Worm (Caenorhabditis elegans) whole organism, late embryonic: ENCODE measurements around the gene F47C12.6.

Source experiments
- C38D4.7 ChIP-seq: fragments of 200-800 bp; sonication (Bioruptor generic); optimal IDR thresholded peaks from 2 replicates; lab custom pipeline; 2018; ENCODE audit warnings: mild to moderate bottlenecking, missing genetic modification characterization, moderate library complexity, missing compliant biosample characterization
- K09A11.1 ChIP-seq: sonication (generic microtip); optimal IDR thresholded peaks from 2 replicates; lab custom pipeline; 2017; ENCODE audit warnings: antibody characterized with exemption, mild to moderate bottlenecking, missing genetic modification characterization, missing compliant biosample characterization; ENCODE audit not compliant: insufficient read depth
- Y22D7AL.16 ChIP-seq: sonication (generic microtip); optimal IDR thresholded peaks from 2 replicates; lab custom pipeline; 2016; ENCODE audit warnings: missing genetic modification characterization, missing compliant biosample characterization
- ceh-19 ChIP-seq: fragments of 200-800 bp; sonication (Bioruptor generic); optimal IDR thresholded peaks from 2 replicates; lab custom pipeline; 2018; ENCODE audit warnings: mild to moderate bottlenecking, missing genetic modification characterization, missing compliant biosample characterization
- ceh-2 ChIP-seq: sonication (generic microtip); optimal IDR thresholded peaks from 2 replicates; lab custom pipeline; 2016; ENCODE audit warnings: missing genotype, missing genetic modification characterization, missing compliant biosample characterization
- ceh-22 ChIP-seq: sonication (generic microtip); optimal IDR thresholded peaks from 2 replicates; lab custom pipeline; 2017; ENCODE audit warnings: missing biosample characterization, missing genetic modification characterization
- ceh-24 ChIP-seq: sonication (generic microtip); optimal IDR thresholded peaks from 2 replicates; lab custom pipeline; 2016; ENCODE audit warnings: mild to moderate bottlenecking, missing genetic modification characterization, missing compliant biosample characterization
- ceh-34 ChIP-seq: sonication (generic microtip); optimal IDR thresholded peaks from 2 replicates; lab custom pipeline; 2016; ENCODE audit warnings: mild to moderate bottlenecking, missing genetic modification characterization, missing compliant biosample characterization
- ceh-45 ChIP-seq: fragments of 200-800 bp; sonication (Bioruptor generic); IDR thresholded peaks from 2 replicates; pipeline ENCODE4 v1.3.6; 2022; ENCODE audit warnings: missing genetic modification reagents, missing genetic modification characterization, missing compliant biosample characterization
- elt-2 ChIP-seq: sonication (generic microtip); optimal IDR thresholded peaks from 2 replicates; lab custom pipeline; 2016; ENCODE audit warnings: missing genetic modification reagents, missing genetic modification characterization, missing compliant biosample characterization
- elt-4 ChIP-seq: sonication (generic microtip); optimal IDR thresholded peaks from 2 replicates; lab custom pipeline; 2016; ENCODE audit warnings: missing genetic modification characterization, missing compliant biosample characterization
- eyg-1 ChIP-seq: sonication (generic microtip); optimal IDR thresholded peaks from 2 replicates; lab custom pipeline; 2016; ENCODE audit warnings: missing genotype, missing genetic modification characterization, missing compliant biosample characterization
- fax-1 ChIP-seq: sonication (generic microtip); optimal IDR thresholded peaks from 2 replicates; lab custom pipeline; 2016; ENCODE audit warnings: missing genotype, missing genetic modification characterization, missing compliant biosample characterization
- fkh-10 ChIP-seq: fragments of 150-350 bp; optimal IDR thresholded peaks from 2 replicates; lab custom pipeline; 2014; ENCODE audit warnings: missing biosample characterization, missing genetic modification reagents, missing genetic modification characterization
- fkh-6 ChIP-seq: sonication (generic microtip); optimal IDR thresholded peaks from 2 replicates; lab custom pipeline; 2016; ENCODE audit warnings: missing genetic modification characterization, missing compliant biosample characterization
- lin-11 ChIP-seq: fragments of 200-800 bp; sonication (Bioruptor generic); optimal IDR thresholded peaks from 2 replicates; lab custom pipeline; 2018; ENCODE audit warnings: mild to moderate bottlenecking, missing genetic modification characterization, missing compliant biosample characterization
- mec-3 ChIP-seq: sonication (generic microtip); optimal IDR thresholded peaks from 2 replicates; lab custom pipeline; 2016; ENCODE audit warnings: borderline replicate concordance, missing genetic modification characterization, missing compliant biosample characterization
- nhr-232 ChIP-seq: sonication (generic microtip); optimal IDR thresholded peaks from 2 replicates; lab custom pipeline; 2016; ENCODE audit warnings: missing genetic modification characterization, missing compliant biosample characterization
- odd-2 ChIP-seq: sonication (generic microtip); optimal IDR thresholded peaks from 2 replicates; lab custom pipeline; 2017; ENCODE audit warnings: antibody characterized with exemption, mild to moderate bottlenecking, missing genetic modification characterization, missing compliant biosample characterization
- pag-3 ChIP-seq: sonication (generic microtip); optimal IDR thresholded peaks from 2 replicates; lab custom pipeline; 2016; ENCODE audit warnings: missing compliant biosample characterization, missing genetic modification characterization, borderline replicate concordance
- pat-9 ChIP-seq: fragments of 200-800 bp; sonication (Bioruptor generic); optimal IDR thresholded peaks from 2 replicates; lab custom pipeline; 2018; ENCODE audit warnings: mild to moderate bottlenecking, missing genetic modification characterization, moderate library complexity, missing compliant biosample characterization
- pax-1 ChIP-seq: fragments of 150-350 bp; optimal IDR thresholded peaks from 2 replicates; lab custom pipeline; 2014; ENCODE audit warnings: missing biosample characterization, missing genetic modification characterization
- pha-2 ChIP-seq: sonication (generic microtip); optimal IDR thresholded peaks from 2 replicates; lab custom pipeline; 2017; ENCODE audit warnings: mild to moderate bottlenecking, missing genetic modification characterization, missing compliant biosample characterization
- pha-4 ChIP-seq: fragments of 150-350 bp; optimal IDR thresholded peaks from 2 replicates; lab custom pipeline; 2018; ENCODE audit warnings: missing biosample characterization, missing genetic modification reagents, missing genetic modification characterization
- pqm-1 ChIP-seq: sonication (generic microtip); optimal IDR thresholded peaks from 2 replicates; lab custom pipeline; 2016; ENCODE audit warnings: missing genetic modification characterization, missing compliant biosample characterization
- pros-1 ChIP-seq: fragments of 150-350 bp; optimal IDR thresholded peaks from 2 replicates; lab custom pipeline; 2014; ENCODE audit warnings: missing biosample characterization, missing genetic modification reagents, missing genetic modification characterization
- sox-4 ChIP-seq: sonication (generic microtip); optimal IDR thresholded peaks from 2 replicates; lab custom pipeline; 2017; ENCODE audit warnings: mild to moderate bottlenecking, missing genetic modification characterization, inconsistent platforms, missing compliant biosample characterization
- tbx-2 ChIP-seq: sonication (generic microtip); optimal IDR thresholded peaks from 2 replicates; lab custom pipeline; 2016; ENCODE audit warnings: missing genetic modification characterization, missing compliant biosample characterization
- unc-3 ChIP-seq, 2 experiments: fragments of 200-800 bp in 1 of 2; sonication (Bioruptor generic) in 1 of 2; sonication (generic microtip) in 1 of 2; conservative IDR thresholded peaks in 1 of 2; optimal IDR thresholded peaks in 1 of 2; 2 replicates each; pipeline versions ENCODE4 v1.3.6 to Lab custom; 2016 to 2022; ENCODE audit warnings: missing compliant biosample characterization in 2 of 2, missing genetic modification characterization in 2 of 2, missing genetic modification reagents in 1 of 2
- unc-42 ChIP-seq: sonication (generic microtip); optimal IDR thresholded peaks from 2 replicates; lab custom pipeline; 2016; ENCODE audit warnings: missing genotype, missing genetic modification characterization, missing compliant biosample characterization
- zip-5 ChIP-seq: sonication (generic microtip); optimal IDR thresholded peaks from 2 replicates; lab custom pipeline; 2016; ENCODE audit warnings: missing genetic modification characterization, missing compliant biosample characterization

The F47C12.6 gene

ce11 chrIV:3988638-3989152, 4.5 kb downstream of the F47C12.6 start, which contains the start of gene clec-78:
Gene clec-78 (plus strand): TSS chrIV:3989102.
- no peak for TF ChIP-seq K09A11.1
- TF ChIP-seq fkh-10 (GFP tag; lab: Kevin White, UChicago): no peak
- no peak for TF ChIP-seq nhr-232
- peak; percentile 100 for TF ChIP-seq elt-2 (tag; lab: Kevin White, UChicago)
- TF ChIP-seq ceh-19 (GFP tag; lab: Kevin White, UChicago): no peak
- TF ChIP-seq ceh-22: no peak
- TF ChIP-seq pqm-1 (tag; lab: Kevin White, UChicago): peak; percentile 83
- no peak for TF ChIP-seq ceh-24 (tag; lab: Kevin White, UChicago)
- no peak for TF ChIP-seq elt-4 (tag; lab: Kevin White, UChicago)
- peak; percentile 5 for TF ChIP-seq zip-5 (tag; lab: Kevin White, UChicago)
- TF ChIP-seq, all 69 proteins: peak for 3

DNA sequence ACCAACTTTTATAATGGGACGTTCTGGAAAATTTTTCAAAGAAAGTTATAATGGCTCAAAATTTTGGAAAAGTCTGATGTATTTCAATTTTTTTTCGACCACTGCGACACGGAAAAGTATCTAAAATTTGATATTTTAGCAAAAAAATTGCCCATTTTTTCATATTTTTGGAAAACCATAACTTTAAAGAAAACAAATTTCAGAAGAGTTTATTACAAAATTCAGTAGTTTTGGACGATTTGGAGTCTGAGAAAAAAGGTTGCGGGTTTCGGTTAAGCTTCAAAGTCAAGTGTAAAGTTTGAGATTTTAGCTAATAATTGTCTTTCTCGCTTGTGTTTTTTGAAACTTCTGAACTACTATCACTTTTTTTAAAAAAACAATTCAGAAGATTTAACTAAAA, 5.1 kb downstream of the F47C12.6 start:
- TF ChIP-seq pat-9 (tag; lab: Kevin White, UChicago) (no peak), C38D4.7 (GFP tag; lab: Kevin White, UChicago) (no peak)

- TF ChIP-seq odd-2 (tag; lab: Kevin White, UChicago) (no peak), K09A11.1 (no peak), C38D4.7 (GFP tag; lab: Kevin White, UChicago) (no peak), ceh-19 (GFP tag; lab: Kevin White, UChicago) (no peak), sox-4 (tag; lab: Kevin White, UChicago) (no peak), ceh-45 (GFP tag; lab: Robert Waterston, UW) (no peak), elt-2 (tag; lab: Kevin White, UChicago) (no peak), mec-3 (tag; lab: Kevin White, UChicago) (no peak), pax-1 (tag; lab: Kevin White, UChicago) (no peak)
Measured at ce11 chrIV:3981601-3982000, 11.6 kb downstream of the F47C12.6 start, which contains the start of gene srh-223. Gene srh-223 (plus strand): TSS chrIV:3981901.

- no peak for TF ChIP-seq eyg-1
- TF ChIP-seq fax-1 (tag; lab: Kevin White, UChicago): no peak
- TF ChIP-seq Y22D7AL.16 (tag; lab: Kevin White, UChicago): no peak
- TF ChIP-seq pax-1 (tag; lab: Kevin White, UChicago): no peak
- TF ChIP-seq fkh-10 (GFP tag; lab: Kevin White, UChicago): no peak
- TF ChIP-seq tbx-2: no peak
- no peak for TF ChIP-seq ceh-2 (tag; lab: Kevin White, UChicago)
- no peak for TF ChIP-seq unc-3 (GFP tag; conservative IDR thresholded peaks at IDR 0.05; lab: Robert Waterston, UW)
- no peak for TF ChIP-seq unc-3 (tag; optimal IDR thresholded peaks at IDR 0.05; lab: Kevin White, UChicago)
Measured at ce11 chrIV:3979525-3979924, 13.7 kb downstream of the F47C12.6 start, which contains the start of gene srh-222. Gene srh-222 (plus strand): TSS chrIV:3979825.

- no peak for TF ChIP-seq fkh-6
- no peak for TF ChIP-seq unc-42 (tag; lab: Kevin White, UChicago)
- TF ChIP-seq eyg-1: no peak
- TF ChIP-seq pha-2: no peak
- no peak for TF ChIP-seq pha-4
- TF ChIP-seq pros-1 (tag; lab: Kevin White, UChicago): no peak
- no peak for TF ChIP-seq pag-3 (tag; lab: Kevin White, UChicago)
- no peak for TF ChIP-seq pat-9 (tag; lab: Kevin White, UChicago)
- no peak for TF ChIP-seq lin-11 (tag; lab: Kevin White, UChicago)
- no peak for TF ChIP-seq ceh-34
Measured at ce11 chrIV:3977965-3978523, 15.1 kb downstream of the F47C12.6 start, which contains the start of gene srh-220. Gene srh-220 (minus strand): TSS chrIV:3978015.
